Worm (Caenorhabditis elegans) whole organism, L1 larva: ENCODE data around the gene pyr-1.

Experiments used
- C34B4.2 ChIP-seq: sonication (generic microtip); optimal IDR thresholded peaks from 2 replicates; lab custom pipeline; 2017; ENCODE audit warnings: mild to moderate bottlenecking, missing genetic modification characterization, missing compliant biosample characterization
- F16B12.6 ChIP-seq: fragments of 150-350 bp; optimal IDR thresholded peaks from 2 replicates; lab custom pipeline; 2014; ENCODE audit warnings: missing biosample characterization, missing genetic modification characterization
- aly-2 ChIP-seq: fragments of 150-350 bp; optimal IDR thresholded peaks from 2 replicates; lab custom pipeline; 2014; ENCODE audit warnings: missing biosample characterization, missing genetic modification characterization
- blmp-1 ChIP-seq: fragments of 150-350 bp; optimal IDR thresholded peaks from 2 replicates; lab custom pipeline; 2014; ENCODE audit warnings: missing biosample characterization, missing genetic modification characterization
- ceh-63 ChIP-seq: fragments of 200-800 bp; sonication (Bioruptor generic); optimal IDR thresholded peaks from 2 replicates; lab custom pipeline; 2018; ENCODE audit warnings: mild to moderate bottlenecking, missing genetic modification characterization, missing compliant biosample characterization
- egl-27 ChIP-seq, 2 experiments: fragments of 150-350 bp in 1 of 2; sonication (generic microtip); optimal IDR thresholded peaks; 3 replicates each; lab custom pipeline; 2017 to 2018; ENCODE audit warnings: missing biosample characterization in 2 of 2, missing genetic modification characterization in 2 of 2, missing genetic modification reagents in 2 of 2
- fkh-8 ChIP-seq: sonication (generic microtip); optimal IDR thresholded peaks from 2 replicates; lab custom pipeline; 2016; ENCODE audit warnings: mild to moderate bottlenecking, missing genetic modification characterization, missing compliant biosample characterization
- grh-1 ChIP-seq: fragments of 200-800 bp; sonication (Bioruptor generic); IDR thresholded peaks from 2 replicates; pipeline ENCODE4 v1.3.6; 2022; ENCODE audit warnings: missing genetic modification reagents, missing genetic modification characterization, missing compliant biosample characterization
- hlh-17 ChIP-seq: fragments of 200-800 bp; sonication (Bioruptor generic); optimal IDR thresholded peaks from 2 replicates; lab custom pipeline; 2018; ENCODE audit warnings: missing genetic modification characterization, mild to moderate bottlenecking, missing compliant biosample characterization, moderate library complexity, borderline replicate concordance
- hlh-4 ChIP-seq: sonication (generic microtip); optimal IDR thresholded peaks from 2 replicates; lab custom pipeline; 2016; ENCODE audit warnings: mild to moderate bottlenecking, missing genetic modification characterization, missing compliant biosample characterization
- irx-1 ChIP-seq: sonication (generic microtip); optimal IDR thresholded peaks from 2 replicates; lab custom pipeline; 2016; ENCODE audit warnings: missing genetic modification characterization, missing compliant biosample characterization
- jun-1 ChIP-seq: fragments of 150-350 bp; optimal IDR thresholded peaks from 2 replicates; lab custom pipeline; 2014; ENCODE audit warnings: missing biosample characterization, missing genetic modification reagents, missing genetic modification characterization
- lin-13 ChIP-seq: fragments of 150-350 bp; optimal IDR thresholded peaks from 2 replicates; lab custom pipeline; 2014; ENCODE audit warnings: missing biosample characterization, missing genetic modification reagents, missing genetic modification characterization
- lin-15B ChIP-seq: fragments of 150-350 bp; sonication (generic microtip); optimal IDR thresholded peaks from 3 replicates; lab custom pipeline; 2014; ENCODE audit warnings: missing biosample characterization, missing genetic modification characterization
- lin-39 ChIP-seq: fragments of 150-350 bp; optimal IDR thresholded peaks from 2 replicates; lab custom pipeline; 2014; ENCODE audit warnings: missing biosample characterization, missing genetic modification reagents, missing genetic modification characterization
- mab-9 ChIP-seq: fragments of 200-800 bp; sonication (Bioruptor generic); IDR thresholded peaks from 2 replicates; pipeline ENCODE4 v1.3.6; 2022; ENCODE audit warnings: missing genetic modification reagents, missing genetic modification characterization, missing compliant biosample characterization
- mdl-1 ChIP-seq, 2 experiments: fragments of 150-350 bp; optimal IDR thresholded peaks; 2 replicates each; lab custom pipeline; 2014 to 2017; ENCODE audit warnings: missing biosample characterization in 2 of 2, missing genetic modification characterization in 2 of 2, inconsistent platforms in 1 of 2
- nhr-11 ChIP-seq: fragments of 150-350 bp; optimal IDR thresholded peaks from 2 replicates; lab custom pipeline; 2014; ENCODE audit warnings: missing biosample characterization, missing genetic modification characterization
- nhr-12 ChIP-seq: sonication (generic microtip); optimal IDR thresholded peaks from 2 replicates; lab custom pipeline; 2017; ENCODE audit warnings: missing biosample characterization, missing genetic modification characterization
- nhr-20 ChIP-seq: sonication (generic microtip); optimal IDR thresholded peaks from 2 replicates; lab custom pipeline; 2016; ENCODE audit warnings: mild to moderate bottlenecking, missing genetic modification characterization, missing compliant biosample characterization
- nhr-237 ChIP-seq: fragments of 150-350 bp; optimal IDR thresholded peaks from 2 replicates; lab custom pipeline; 2014; ENCODE audit warnings: missing biosample characterization, missing genetic modification characterization
- nhr-47 ChIP-seq: sonication (generic microtip); optimal IDR thresholded peaks from 2 replicates; lab custom pipeline; 2016; ENCODE audit warnings: mild to moderate bottlenecking, missing genetic modification characterization, moderate library complexity, missing compliant biosample characterization
- nhr-76 ChIP-seq: sonication (generic microtip); optimal IDR thresholded peaks from 2 replicates; lab custom pipeline; 2017; ENCODE audit warnings: missing biosample characterization, missing genetic modification characterization
- pag-3 ChIP-seq: sonication (generic microtip); optimal IDR thresholded peaks from 2 replicates; lab custom pipeline; 2017; ENCODE audit warnings: missing genetic modification characterization, mild to moderate bottlenecking, missing compliant biosample characterization, antibody characterized with exemption, borderline replicate concordance; ENCODE audit not compliant: insufficient read depth
- pqm-1 ChIP-seq: sonication (generic microtip); optimal IDR thresholded peaks from 3 replicates; lab custom pipeline; 2017; ENCODE audit warnings: missing biosample characterization, missing genetic modification characterization
- rnt-1 ChIP-seq: sonication (generic microtip); optimal IDR thresholded peaks from 2 replicates; lab custom pipeline; 2016; ENCODE audit warnings: mild to moderate bottlenecking, missing genetic modification characterization, moderate library complexity, missing compliant biosample characterization
- sox-4 ChIP-seq: sonication (generic microtip); optimal IDR thresholded peaks from 2 replicates; lab custom pipeline; 2016; ENCODE audit warnings: missing genetic modification characterization, missing compliant biosample characterization
- swsn-7 ChIP-seq: sonication (generic microtip); optimal IDR thresholded peaks from 2 replicates; lab custom pipeline; 2016; ENCODE audit warnings: missing genetic modification characterization, missing compliant biosample characterization
- tbx-2 ChIP-seq: sonication (generic microtip); optimal IDR thresholded peaks from 2 replicates; lab custom pipeline; 2016; ENCODE audit warnings: missing genetic modification characterization, missing compliant biosample characterization
- tlp-1 ChIP-seq: fragments of 150-350 bp; optimal IDR thresholded peaks from 2 replicates; lab custom pipeline; 2014; ENCODE audit warnings: missing biosample characterization, missing genetic modification characterization
- unc-130 ChIP-seq: fragments of 150-350 bp; optimal IDR thresholded peaks from 2 replicates; lab custom pipeline; 2017; ENCODE audit warnings: missing biosample characterization, missing genetic modification characterization, inconsistent platforms
- unc-98 ChIP-seq: fragments of 200-800 bp; sonication (Bioruptor generic); IDR thresholded peaks from 2 replicates; pipeline ENCODE4 v1.3.6; 2022; ENCODE audit warnings: missing genetic modification characterization, missing compliant biosample characterization
- vab-15 ChIP-seq: sonication (generic microtip); optimal IDR thresholded peaks from 2 replicates; lab custom pipeline; 2017; ENCODE audit warnings: missing genotype, mild to moderate bottlenecking, missing genetic modification characterization, missing compliant biosample characterization
- xbp-1 ChIP-seq: sonication (generic microtip); optimal IDR thresholded peaks from 2 replicates; lab custom pipeline; 2016; ENCODE audit warnings: missing genetic modification characterization, missing compliant biosample characterization
- zag-1 ChIP-seq: fragments of 150-350 bp; optimal IDR thresholded peaks from 2 replicates; lab custom pipeline; 2014; ENCODE audit warnings: missing biosample characterization, missing genetic modification characterization
- ztf-11 ChIP-seq, 2 experiments: sonication (generic microtip); optimal IDR thresholded peaks; 2 replicates each; lab custom pipeline; 2016 to 2017; ENCODE audit warnings: missing genetic modification characterization in 2 of 2, missing biosample characterization in 1 of 2, missing compliant biosample characterization in 1 of 2

Gene pyr-1

DNA sequence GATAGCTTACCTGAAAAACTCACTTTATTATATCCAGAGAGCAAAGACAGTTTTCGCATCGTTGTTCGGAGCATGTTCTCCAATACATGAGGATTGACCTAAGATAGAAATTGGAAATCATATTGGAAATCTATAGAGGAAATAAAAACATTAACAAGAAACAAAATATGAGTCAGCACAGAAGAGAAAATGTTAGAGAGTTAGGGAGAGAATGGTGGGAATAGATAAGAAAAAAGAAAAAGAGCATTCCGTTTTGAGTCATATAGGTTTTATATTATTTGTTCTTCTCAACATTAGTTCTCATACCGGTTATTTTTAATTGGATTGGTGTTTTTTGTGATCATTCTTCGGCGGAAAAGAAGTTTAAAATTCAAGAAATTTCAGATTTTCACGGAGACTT, 33.9 kb downstream of the pyr-1 start, which contains the start of gene hgap-2:
Gene hgap-2, minus strand, starts transcription at position 101 of the 400 bp plus-strand sequence.
- TF ChIP-seq sox-4 (tag; lab: Kevin White, UChicago), result no peak
- no peak for TF ChIP-seq grh-1 (GFP tag; lab: Robert Waterston, UW)
- TF ChIP-seq zag-1 (tag; lab: Kevin White, UChicago), result no peak
- TF ChIP-seq hlh-17, result no peak
- TF ChIP-seq egl-27 (tag; optimal IDR thresholded peaks at IDR 0.05; lab: Kevin White, UChicago), result no peak
- no peak for TF ChIP-seq nhr-20
- no peak for TF ChIP-seq ztf-11 (tag; optimal IDR thresholded peaks at IDR 0.05; lab: Kevin White, UChicago)
- TF ChIP-seq nhr-237 (tag; lab: Kevin White, UChicago), result no peak
- no peak for TF ChIP-seq ceh-63 (GFP tag; lab: Kevin White, UChicago)
- no peak for TF ChIP-seq xbp-1 (tag; lab: Kevin White, UChicago)
- TF ChIP-seq lin-13, result no peak

DNA sequence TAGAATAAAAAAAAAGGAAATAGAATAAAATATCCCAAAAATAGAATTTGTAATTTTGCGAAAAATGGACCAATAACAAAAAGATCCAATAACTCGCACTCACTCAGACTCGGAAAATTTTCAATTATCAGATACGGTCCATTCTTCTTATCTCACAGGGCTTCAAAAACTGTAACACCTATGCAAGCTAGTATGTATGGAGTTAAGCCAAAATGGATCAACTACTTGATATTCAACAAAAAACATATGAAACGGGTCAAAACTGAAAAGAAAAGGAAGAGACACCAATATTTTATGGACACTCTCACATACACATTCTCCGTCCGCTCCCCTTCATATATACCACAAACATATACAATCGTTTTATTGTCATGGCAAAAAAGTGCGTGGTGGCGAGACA, 34.7 kb downstream of the pyr-1 start, which contains the start of gene C34C6.9:
Gene C34C6.9, plus strand, starts transcription at position 301 of the 400 bp plus-strand sequence.
- TF ChIP-seq hlh-17 (no peak), lin-39 (tag; lab: Kevin White, UChicago) (no peak), rnt-1 (no peak), tbx-2 (no peak), mab-9 (no peak), nhr-237 (tag; lab: Kevin White, UChicago) (no peak), aly-2 (tag; lab: Kevin White, UChicago) (no peak), fkh-8 (tag; lab: Kevin White, UChicago) (no peak), ztf-11 (tag; optimal IDR thresholded peaks at IDR 0.05; lab: Kevin White, UChicago) (no peak), pag-3 (tag; lab: Kevin White, UChicago) (no peak), swsn-7 (no peak), nhr-47 (tag; lab: Kevin White, UChicago) (no peak), F16B12.6 (tag; lab: Kevin White, UChicago) (no peak), nhr-12 (tag; lab: Kevin White, UChicago) (no peak), egl-27 (tag; optimal IDR thresholded peaks at IDR 0.05; lab: Kevin White, UChicago) (no peak), C34B4.2 (tag; lab: Kevin White, UChicago) (no peak), lin-15B (tag; lab: Kevin White, UChicago) (no peak), unc-98 (GFP tag; lab: Robert Waterston, UW) (no peak), hlh-4 (tag; lab: Kevin White, UChicago) (no peak), pqm-1 (tag; lab: Kevin White, UChicago) (no peak)

DNA sequence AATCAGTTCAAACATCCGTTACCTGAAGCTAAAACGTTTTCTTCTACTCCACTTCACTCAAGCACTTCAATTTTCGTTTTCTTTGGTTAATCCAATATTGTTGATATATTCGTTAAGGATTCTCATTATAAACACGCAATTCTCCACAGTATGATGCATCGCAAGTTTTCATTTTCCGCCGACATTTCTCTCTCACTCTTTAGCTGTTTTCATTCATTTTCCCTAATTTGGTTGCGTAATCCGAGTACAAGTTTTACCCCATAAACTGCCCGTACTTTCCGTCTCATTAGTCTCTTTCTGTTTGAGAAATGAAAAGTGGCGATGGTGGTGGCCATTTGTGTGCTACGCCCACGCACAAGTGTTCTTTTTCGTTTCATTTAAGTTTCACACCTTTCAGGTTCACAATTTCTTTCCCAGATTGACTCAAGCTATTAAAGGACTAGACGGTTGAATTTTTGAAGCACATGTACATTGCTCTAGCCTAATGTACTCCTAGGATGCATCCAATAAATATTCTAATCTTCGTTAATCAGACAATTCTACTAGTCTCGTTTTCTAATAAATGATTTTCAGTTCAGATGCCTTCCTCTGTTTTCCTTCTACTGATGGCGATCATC, 40.5 kb downstream of the pyr-1 start, which contains the start of gene C34C6.3:
Gene C34C6.3, plus strand, starts transcription at position 567 of the 617 bp plus-strand sequence.
- TF ChIP-seq vab-15 (tag; lab: Kevin White, UChicago) (no peak), pqm-1 (tag; lab: Kevin White, UChicago) (no peak), blmp-1 (tag; lab: Kevin White, UChicago) (peak; percentile 90), tlp-1 (tag; lab: Kevin White, UChicago) (no peak)

DNA sequence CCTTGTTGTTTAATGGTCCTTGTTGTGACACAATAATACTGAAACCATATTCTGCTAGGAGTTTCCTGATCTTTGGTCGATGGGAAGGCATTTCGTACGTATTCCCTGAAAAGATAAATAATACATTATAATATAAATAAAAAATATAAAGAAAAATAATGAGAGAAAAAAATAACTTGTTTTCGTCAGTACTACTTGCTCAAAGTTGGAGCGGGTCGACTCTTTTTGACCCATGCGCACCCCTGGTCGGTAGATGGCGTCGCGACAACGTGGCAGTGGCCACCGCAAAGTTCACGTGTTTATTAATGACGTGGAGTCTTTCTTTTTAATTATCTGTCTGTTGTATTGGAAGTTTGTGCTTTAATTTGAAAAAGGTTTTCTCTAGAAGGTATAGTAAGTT, 44.9 kb downstream of the pyr-1 start, which contains the start of gene C34C6.10:
Gene C34C6.10, minus strand, starts transcription at position 101 of the 400 bp plus-strand sequence.
- TF ChIP-seq nhr-11 (tag; lab: Kevin White, UChicago) (no peak), aly-2 (tag; lab: Kevin White, UChicago) (no peak), irx-1 (tag; lab: Kevin White, UChicago) (no peak), mdl-1 (tag; optimal IDR thresholded peaks at IDR 0.05; lab: Kevin White, UChicago) (no peak), jun-1 (tag; lab: Kevin White, UChicago) (no peak), unc-130 (tag; lab: Kevin White, UChicago) (no peak), nhr-76 (tag; lab: Kevin White, UChicago) (no peak)
